Worm (Caenorhabditis elegans): ENCODE results near the gene F15A8.1.

ce11 chrX:4415289-4415688 is 25.5 kb upstream of the F15A8.1 start:
- TF ChIP-seq ama-1 (optimal IDR thresholded peaks at IDR 0.05): no peak
- no peak for TF ChIP-seq F13C5.2 (tag; optimal IDR thresholded peaks at IDR 0.05)
- TF ChIP-seq scrt-1 (GFP tag; IDR thresholded peaks at IDR 0.05): no peak
- TF ChIP-seq hmg-4 (GFP tag; optimal IDR thresholded peaks at IDR 0.05): no peak
- TF ChIP-seq ceh-36 (tag; optimal IDR thresholded peaks at IDR 0.05): no peak
- TF ChIP-seq hnd-1 (tag; optimal IDR thresholded peaks at IDR 0.05): no peak
- no peak for TF ChIP-seq ceh-13 (GFP tag; optimal IDR thresholded peaks at IDR 0.05)
- no peak for TF ChIP-seq tbx-37 (GFP tag; conservative IDR thresholded peaks at IDR 0.05)
- TF ChIP-seq aly-1 (tag; optimal IDR thresholded peaks at IDR 0.05): no peak

Data from whole organism, early embryonic.